Worm (Caenorhabditis elegans): ENCODE data around the gene F46F5.1.

F46F5.1 gene

ce11 chrII:788139-788538 is 3.6 kb downstream of the F46F5.1 start, which contains the start of gene F46F5.15:
Gene F46F5.15, plus strand, starts transcription at chrII:788439.
- TF ChIP-seq lin-13 (GFP tag; optimal IDR thresholded peaks at IDR 0.05) (no peak), xbp-1 (tag; optimal IDR thresholded peaks at IDR 0.05) (no peak), pqm-1 (tag; optimal IDR thresholded peaks at IDR 0.05) (no peak), efl-1 (optimal IDR thresholded peaks at IDR 0.05) (no peak), efl-1 (GFP tag; optimal IDR thresholded peaks at IDR 0.05 in 1 of 2) (no peak), egl-13 (tag; optimal IDR thresholded peaks at IDR 0.05) (no peak), fkh-4 (tag; optimal IDR thresholded peaks at IDR 0.05; ENCODE audit: borderline replicate concordance) (no peak), dpl-1 (GFP tag; optimal IDR thresholded peaks at IDR 0.05) (no peak), ceh-82 (tag; optimal IDR thresholded peaks at IDR 0.05) (no peak), nhr-12 (tag; optimal IDR thresholded peaks at IDR 0.05) (no peak), hlh-4 (tag; optimal IDR thresholded peaks at IDR 0.05) (no peak), snu-23 (GFP tag; optimal IDR thresholded peaks at IDR 0.05) (no peak), hpl-2 (GFP tag; optimal IDR thresholded peaks at IDR 0.05) (no peak), irx-1 (tag; optimal IDR thresholded peaks at IDR 0.05) (no peak), nhr-47 (tag; optimal IDR thresholded peaks at IDR 0.05) (no peak), nhr-71 (tag; optimal IDR thresholded peaks at IDR 0.05) (no peak), unc-86 (tag; optimal IDR thresholded peaks at IDR 0.05) (no peak), ets-5 (GFP tag; IDR thresholded peaks at IDR 0.05) (no peak)

DNA sequence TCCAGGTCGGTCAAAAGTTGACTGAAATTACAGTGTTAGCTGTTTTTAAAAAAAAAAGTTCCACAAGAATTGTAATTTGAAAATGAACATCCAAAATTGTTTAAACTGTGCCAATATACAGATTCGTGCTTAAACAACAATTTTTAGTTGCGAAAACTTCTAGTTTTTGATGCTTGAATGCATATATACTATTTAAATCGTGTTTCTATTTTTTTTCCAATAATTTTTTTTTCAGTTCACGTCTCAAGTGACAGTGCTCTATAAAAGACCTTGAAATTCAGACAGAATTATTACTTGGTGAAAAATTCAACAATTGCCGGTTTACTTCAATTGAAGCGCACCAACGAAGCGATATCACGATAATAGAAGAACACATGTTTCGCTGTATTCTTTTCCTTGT is 4.8 kb downstream of the F46F5.1 start, which contains the start of gene F46F5.16:
Gene F46F5.16 (plus strand): TSS at position 301 of the 400 bp plus-strand sequence.
- TF ChIP-seq elt-2 (tag; optimal IDR thresholded peaks at IDR 0.05) (no peak), efl-1 (optimal IDR thresholded peaks at IDR 0.05) (no peak), efl-1 (GFP tag; optimal IDR thresholded peaks at IDR 0.05 in 1 of 2) (no peak), snu-23 (GFP tag; optimal IDR thresholded peaks at IDR 0.05) (no peak), elt-3 (tag; optimal IDR thresholded peaks at IDR 0.05) (no peak), C34B4.2 (tag; optimal IDR thresholded peaks at IDR 0.05) (no peak), nhr-12 (tag; optimal IDR thresholded peaks at IDR 0.05) (no peak), tbx-2 (tag; optimal IDR thresholded peaks at IDR 0.05) (no peak), mep-1 (tag; optimal IDR thresholded peaks at IDR 0.05) (no peak), jun-1 (tag; optimal IDR thresholded peaks at IDR 0.05) (no peak)

DNA sequence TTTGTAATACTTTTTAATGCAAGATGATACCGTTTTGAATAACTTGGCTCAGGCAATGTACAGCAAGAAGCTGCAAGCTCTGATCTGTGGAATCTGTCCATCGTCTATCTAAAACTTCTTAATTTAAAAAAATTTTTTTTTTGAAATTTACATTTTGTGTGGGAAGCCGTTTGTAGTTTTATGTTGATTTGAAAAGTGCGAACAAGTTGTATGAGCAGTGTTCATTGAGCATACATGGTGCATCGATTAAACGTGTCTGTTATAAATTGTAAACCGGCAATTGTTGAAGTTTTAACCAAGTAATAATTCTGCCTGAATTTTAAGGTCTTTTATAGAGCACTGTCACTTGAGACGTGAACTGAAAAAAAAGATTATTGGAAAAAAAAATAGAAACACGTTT is 8.2 kb downstream of the F46F5.1 start, which contains the start of gene Y39F10A.6:
Gene Y39F10A.6 (minus strand): TSS at position 101 of the 400 bp plus-strand sequence.
- TF ChIP-seq ceh-82 (tag; optimal IDR thresholded peaks at IDR 0.05) (no peak), mef-2 (tag; optimal IDR thresholded peaks at IDR 0.05) (no peak), ztf-4 (tag; optimal IDR thresholded peaks at IDR 0.05) (no peak), fos-1 (tag; optimal IDR thresholded peaks at IDR 0.05) (no peak), hlh-17 (GFP tag; optimal IDR thresholded peaks at IDR 0.05; ENCODE audit: borderline replicate concordance) (no peak), nhr-84 (tag; optimal IDR thresholded peaks at IDR 0.05) (no peak), lir-3 (tag; optimal IDR thresholded peaks at IDR 0.05; ENCODE audit: poor library complexity) (no peak), hpl-2 (GFP tag; optimal IDR thresholded peaks at IDR 0.05) (no peak), blmp-1 (tag; optimal IDR thresholded peaks at IDR 0.05) (no peak), irx-1 (tag; optimal IDR thresholded peaks at IDR 0.05) (no peak), mdl-1 (tag; optimal IDR thresholded peaks at IDR 0.05) (no peak), ceh-8 (GFP tag; optimal IDR thresholded peaks at IDR 0.05) (no peak)

DNA sequence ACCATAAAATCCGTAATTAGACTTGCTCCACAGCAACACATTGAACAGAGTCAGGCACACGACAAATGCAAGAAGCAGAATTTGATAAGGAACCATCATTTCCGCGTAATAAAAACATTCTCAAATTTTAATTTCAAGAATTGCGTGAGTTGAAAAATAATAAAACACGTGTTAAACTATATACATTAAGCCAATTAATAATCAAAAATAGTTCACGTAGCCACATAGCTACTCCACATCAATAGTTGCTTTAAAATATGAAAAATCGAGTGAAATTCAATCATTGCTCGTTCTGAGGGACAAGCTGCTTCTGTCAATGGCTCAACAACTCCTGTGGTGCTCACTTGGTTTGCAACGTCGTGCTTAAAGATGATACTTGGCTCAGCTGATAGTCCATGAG is 8.8 kb downstream of the F46F5.1 start, which contains the start of gene Y39F10A.3:
Gene Y39F10A.3 (minus strand): TSS at position 101 of the 400 bp plus-strand sequence.
- no peak for TF ChIP-seq lin-14 (GFP tag; optimal IDR thresholded peaks at IDR 0.05)
- TF ChIP-seq elt-3 (tag; optimal IDR thresholded peaks at IDR 0.05) = no peak
- TF ChIP-seq unc-30 (tag; optimal IDR thresholded peaks at IDR 0.05) = no peak

DNA sequence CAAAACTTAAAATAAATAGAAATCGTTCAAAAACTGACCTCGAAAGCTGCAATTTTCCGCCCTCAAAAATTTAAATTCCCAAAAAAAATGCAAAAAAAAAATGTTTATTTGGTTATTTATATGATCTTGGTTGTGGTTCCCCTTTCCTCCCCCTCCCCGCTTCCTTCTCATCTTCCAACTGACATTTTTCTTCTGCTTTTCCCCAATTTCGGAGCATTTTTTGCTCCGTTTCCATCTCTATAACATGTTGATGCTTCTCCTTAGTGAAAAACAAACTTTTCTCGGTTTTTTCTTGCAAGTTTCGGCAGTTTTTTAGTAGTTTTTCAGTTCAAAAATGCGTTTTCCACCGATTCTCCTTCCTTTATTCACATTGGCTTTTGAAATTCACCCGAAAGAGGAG is 16.7 kb downstream of the F46F5.1 start, which contains the start of gene Y39F10A.1:
Gene Y39F10A.1 (plus strand): TSS at position 301 of the 400 bp plus-strand sequence.
- TF ChIP-seq nhr-90 (tag; optimal IDR thresholded peaks at IDR 0.05; ENCODE audit: poor library complexity) (no peak), ceh-88 (GFP tag; IDR thresholded peaks at IDR 0.05) (no peak), unc-98 (GFP tag; IDR thresholded peaks at IDR 0.05) (no peak), rnt-1 (tag; optimal IDR thresholded peaks at IDR 0.05) (no peak), F16B12.6 (tag; optimal IDR thresholded peaks at IDR 0.05) (no peak), lsy-2 (tag; optimal IDR thresholded peaks at IDR 0.05) (no peak), mdl-1 (tag; optimal IDR thresholded peaks at IDR 0.05) (no peak), nhr-76 (tag; optimal IDR thresholded peaks at IDR 0.05) (no peak), nhr-20 (tag; optimal IDR thresholded peaks at IDR 0.05) (no peak), pag-3 (tag; optimal IDR thresholded peaks at IDR 0.05; ENCODE audit: borderline replicate concordance, insufficient read depth) (no peak), ceh-82 (tag; optimal IDR thresholded peaks at IDR 0.05) (no peak), ama-1 (optimal IDR thresholded peaks at IDR 0.05) (no peak)

Data from whole organism, L1 larva.